Worm (Caenorhabditis elegans) whole organism, L1 larva: ENCODE data around the gene patr-1.
A peak's percentile ranks its signal among the peaks of the same experiment; 100 is the strongest.

Experiments used
- C34B4.2 ChIP-seq: sonication (generic microtip); optimal IDR thresholded peaks from 2 replicates; lab custom pipeline; 2017; ENCODE audit warnings: mild to moderate bottlenecking, missing genetic modification characterization, missing compliant biosample characterization
- alr-1 ChIP-seq: fragments of 200-800 bp; sonication (Bioruptor generic); optimal IDR thresholded peaks from 2 replicates; lab custom pipeline; 2018; ENCODE audit warnings: borderline replicate concordance, mild to moderate bottlenecking, missing genetic modification characterization, missing compliant biosample characterization
- ceh-88 ChIP-seq: fragments of 200-800 bp; sonication (Bioruptor generic); IDR thresholded peaks from 2 replicates; pipeline ENCODE4 v1.3.6; 2022; ENCODE audit warnings: missing genetic modification characterization, missing compliant biosample characterization
- ces-1 ChIP-seq: fragments of 150-350 bp; optimal IDR thresholded peaks from 2 replicates; lab custom pipeline; 2014; ENCODE audit warnings: missing biosample characterization, missing genetic modification reagents, missing genetic modification characterization
- dpl-1 ChIP-seq, 3 experiments: fragments of 150-350 bp in 2 of 3; sonication (generic microtip) in 1 of 3; optimal IDR thresholded peaks; 2 replicates each; lab custom pipeline; 2014 to 2017; ENCODE audit warnings: missing biosample characterization in 3 of 3, missing genetic modification characterization in 3 of 3, missing genetic modification reagents in 3 of 3
- efl-1 ChIP-seq, 4 experiments: fragments of 150-350 bp; optimal IDR thresholded peaks in 3 of 4; peaks in 1 of 4; 1 replicate in 1 of 4; 2 replicates in 3 of 4; lab custom pipeline; 2014; ENCODE audit warnings: missing biosample characterization in 2 of 4, missing genetic modification characterization in 2 of 4, missing genetic modification reagents in 2 of 4
- elt-2 ChIP-seq: sonication (generic microtip); optimal IDR thresholded peaks from 2 replicates; lab custom pipeline; 2016; ENCODE audit warnings: missing genetic modification characterization, mild to moderate bottlenecking, inconsistent platforms, missing compliant biosample characterization, missing genetic modification reagents
- elt-3 ChIP-seq, 6 experiments: fragments of 150-350 bp in 1 of 6; sonication (generic microtip); optimal IDR thresholded peaks; 2 replicates each; lab custom pipeline; 2017 to 2018; ENCODE audit warnings: missing biosample characterization in 6 of 6, missing genetic modification characterization in 6 of 6, inconsistent platforms in 1 of 6
- fkh-10 ChIP-seq: sonication (generic microtip); optimal IDR thresholded peaks from 2 replicates; lab custom pipeline; 2017; ENCODE audit warnings: missing biosample characterization, missing genetic modification reagents, missing genetic modification characterization
- fkh-8 ChIP-seq: sonication (generic microtip); optimal IDR thresholded peaks from 2 replicates; lab custom pipeline; 2016; ENCODE audit warnings: mild to moderate bottlenecking, missing genetic modification characterization, missing compliant biosample characterization
- hlh-17 ChIP-seq: fragments of 200-800 bp; sonication (Bioruptor generic); optimal IDR thresholded peaks from 2 replicates; lab custom pipeline; 2018; ENCODE audit warnings: missing genetic modification characterization, mild to moderate bottlenecking, missing compliant biosample characterization, moderate library complexity, borderline replicate concordance
- hpl-2 ChIP-seq: fragments of 150-350 bp; optimal IDR thresholded peaks from 2 replicates; lab custom pipeline; 2014; ENCODE audit warnings: missing biosample characterization, missing genetic modification reagents, missing genetic modification characterization
- lin-35 ChIP-seq, 2 experiments: fragments of 150-350 bp; optimal IDR thresholded peaks; 2 replicates each; lab custom pipeline; 2014; ENCODE audit warnings: missing biosample characterization in 2 of 2, missing genetic modification characterization in 2 of 2, missing genetic modification reagents in 2 of 2
- lin-39 ChIP-seq: fragments of 150-350 bp; optimal IDR thresholded peaks from 2 replicates; lab custom pipeline; 2014; ENCODE audit warnings: missing biosample characterization, missing genetic modification reagents, missing genetic modification characterization
- lir-3 ChIP-seq: sonication (generic microtip); optimal IDR thresholded peaks from 2 replicates; lab custom pipeline; 2016; ENCODE audit warnings: mild to moderate bottlenecking, missing genetic modification characterization, moderate library complexity, missing compliant biosample characterization; ENCODE audit not compliant: poor library complexity
- lsy-2 ChIP-seq, 2 experiments: fragments of 150-350 bp; optimal IDR thresholded peaks; 2 replicates each; lab custom pipeline; 2014; ENCODE audit warnings: missing biosample characterization in 2 of 2, missing genetic modification characterization in 2 of 2
- mef-2 ChIP-seq: fragments of 150-350 bp; optimal IDR thresholded peaks from 2 replicates; lab custom pipeline; 2014; ENCODE audit warnings: missing biosample characterization, missing genetic modification characterization
- mep-1 ChIP-seq: fragments of 150-350 bp; optimal IDR thresholded peaks from 2 replicates; lab custom pipeline; 2014; ENCODE audit warnings: missing biosample characterization, missing genetic modification characterization
- nhr-12 ChIP-seq: sonication (generic microtip); optimal IDR thresholded peaks from 2 replicates; lab custom pipeline; 2017; ENCODE audit warnings: missing biosample characterization, missing genetic modification characterization
- nhr-19 ChIP-seq: fragments of 200-800 bp; sonication (Bioruptor generic); conservative IDR thresholded peaks from 2 replicates; pipeline ENCODE4 v1.3.6; 2022; ENCODE audit warnings: missing genetic modification characterization, missing compliant biosample characterization
- nhr-20 ChIP-seq: sonication (generic microtip); optimal IDR thresholded peaks from 2 replicates; lab custom pipeline; 2016; ENCODE audit warnings: mild to moderate bottlenecking, missing genetic modification characterization, missing compliant biosample characterization
- nhr-71 ChIP-seq: sonication (generic microtip); optimal IDR thresholded peaks from 2 replicates; lab custom pipeline; 2016; ENCODE audit warnings: mild to moderate bottlenecking, missing genetic modification characterization, moderate library complexity, missing compliant biosample characterization
- nhr-76 ChIP-seq: sonication (generic microtip); optimal IDR thresholded peaks from 2 replicates; lab custom pipeline; 2017; ENCODE audit warnings: missing biosample characterization, missing genetic modification characterization
- nhr-85 ChIP-seq: sonication (generic microtip); peaks from one replicate; lab custom pipeline; 2016; ENCODE audit warnings: missing genetic modification characterization, inconsistent platforms, missing compliant biosample characterization
- pag-3 ChIP-seq: sonication (generic microtip); optimal IDR thresholded peaks from 2 replicates; lab custom pipeline; 2017; ENCODE audit warnings: missing genetic modification characterization, mild to moderate bottlenecking, missing compliant biosample characterization, antibody characterized with exemption, borderline replicate concordance; ENCODE audit not compliant: insufficient read depth
- sptf-1 ChIP-seq: fragments of 150-350 bp; optimal IDR thresholded peaks from 2 replicates; lab custom pipeline; 2014; ENCODE audit warnings: missing biosample characterization, missing genetic modification characterization
- tbx-2 ChIP-seq: sonication (generic microtip); optimal IDR thresholded peaks from 2 replicates; lab custom pipeline; 2016; ENCODE audit warnings: missing genetic modification characterization, missing compliant biosample characterization
- tlp-1 ChIP-seq: fragments of 150-350 bp; optimal IDR thresholded peaks from 2 replicates; lab custom pipeline; 2014; ENCODE audit warnings: missing biosample characterization, missing genetic modification characterization
- unc-62 ChIP-seq: fragments of 150-350 bp; optimal IDR thresholded peaks from 2 replicates; lab custom pipeline; 2014; ENCODE audit warnings: missing biosample characterization, missing genetic modification reagents, missing genetic modification characterization
- unc-86 ChIP-seq: sonication (generic microtip); optimal IDR thresholded peaks from 2 replicates; lab custom pipeline; 2016; ENCODE audit warnings: missing genetic modification characterization, missing compliant biosample characterization
- xbp-1 ChIP-seq: sonication (generic microtip); optimal IDR thresholded peaks from 2 replicates; lab custom pipeline; 2016; ENCODE audit warnings: missing genetic modification characterization, missing compliant biosample characterization
- zag-1 ChIP-seq: fragments of 150-350 bp; optimal IDR thresholded peaks from 2 replicates; lab custom pipeline; 2014; ENCODE audit warnings: missing biosample characterization, missing genetic modification characterization

Gene patr-1

DNA sequence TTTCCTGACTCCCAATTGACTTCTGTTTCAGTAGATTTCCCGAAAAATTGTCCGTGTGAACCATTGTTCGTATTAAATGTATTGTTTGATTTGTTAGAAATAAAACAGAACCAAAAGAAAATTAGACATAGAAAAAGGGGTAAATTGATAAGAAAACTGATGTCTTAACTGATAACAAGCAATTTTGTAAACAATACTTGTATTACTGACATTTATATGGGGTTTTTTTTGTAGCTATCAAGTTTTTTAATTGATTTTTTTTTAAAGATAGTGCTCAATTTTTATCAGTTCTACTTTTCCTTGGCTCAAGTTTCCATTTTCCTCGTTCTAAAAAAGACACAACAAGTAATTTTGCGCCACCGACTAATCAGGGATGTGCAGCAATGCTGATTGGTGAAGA lies 19.5 kb upstream of the patr-1 start:
- TF ChIP-seq elt-2 (peak; percentile 78), nhr-71 (no peak)

DNA sequence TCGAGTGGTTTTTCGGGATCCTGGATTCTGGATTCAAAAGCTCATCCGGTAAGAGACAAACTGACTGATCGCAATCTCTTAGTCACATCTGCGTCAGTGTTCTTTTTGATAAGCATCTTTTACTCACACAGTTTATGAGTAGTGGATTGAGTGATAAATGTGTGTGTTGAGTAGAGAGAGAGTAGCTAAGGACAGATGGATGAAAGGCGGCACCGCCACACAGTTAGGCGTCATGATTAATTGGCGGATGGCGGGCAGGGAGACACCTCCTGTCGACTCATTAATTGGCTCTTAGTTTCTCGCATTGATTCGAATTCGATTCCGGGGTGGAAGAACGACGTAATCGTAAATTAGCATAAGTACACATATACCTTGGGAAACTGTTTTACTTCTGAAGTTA lies 16.6 kb upstream of the patr-1 start:
- TF ChIP-seq hpl-2 (GFP tag; lab: Kevin White, UChicago) (no peak), nhr-85 (tag; lab: Kevin White, UChicago) (peak; percentile 75), mef-2 (no peak), lin-39 (tag; lab: Kevin White, UChicago) (peak; percentile 3), hlh-17 (GFP tag; lab: Kevin White, UChicago) (no peak), C34B4.2 (tag; lab: Kevin White, UChicago) (no peak), ces-1 (no peak)

DNA sequence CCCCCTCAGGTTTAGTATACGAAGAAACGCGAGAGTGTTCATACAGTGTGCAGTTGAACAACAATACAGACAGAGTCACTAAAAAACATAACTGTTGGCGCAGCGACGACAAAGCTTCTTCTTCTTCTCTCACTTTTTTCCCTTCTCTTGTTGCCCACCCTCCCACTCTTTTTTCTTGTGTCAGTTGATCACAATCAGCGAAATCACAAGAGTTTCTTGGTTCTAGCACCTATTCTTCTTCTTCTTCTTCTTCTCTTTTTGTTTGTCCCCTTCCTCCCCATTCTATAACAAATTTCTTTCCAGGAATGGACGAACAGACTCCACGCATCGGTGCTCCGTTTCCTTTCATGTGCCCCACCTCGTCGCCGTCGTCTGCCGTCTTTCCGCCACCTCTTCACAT lies 12.7 kb upstream of the patr-1 start, which contains the start of gene F43G6.4:
Gene F43G6.4, plus strand, starts transcription at position 301 of the 400 bp plus-strand sequence.
- no peak for TF ChIP-seq ceh-88 (GFP tag; lab: Robert Waterston, UW)
- no peak for TF ChIP-seq lir-3 (tag; lab: Kevin White, UChicago)
- no peak for TF ChIP-seq unc-86 (tag; lab: Kevin White, UChicago)
- TF ChIP-seq nhr-76 (tag; lab: Kevin White, UChicago), result no peak
- no peak for TF ChIP-seq nhr-20 (tag; lab: Kevin White, UChicago)
- TF ChIP-seq fkh-10 (GFP tag; lab: Kevin White, UChicago), result no peak
- TF ChIP-seq nhr-19 (GFP tag; lab: Robert Waterston, UW), result no peak
- no peak for TF ChIP-seq tbx-2
- TF ChIP-seq alr-1 (tag; lab: Kevin White, UChicago), result no peak
- no peak for TF ChIP-seq sptf-1 (tag; lab: Kevin White, UChicago)
- TF ChIP-seq unc-62, result no peak
- TF ChIP-seq dpl-1 (GFP tag; optimal IDR thresholded peaks at IDR 0.05; lab: Kevin White, UChicago), result no peak
- no peak for TF ChIP-seq fkh-8
- no peak for TF ChIP-seq efl-1 (optimal IDR thresholded peaks at IDR 0.05; lab: Kevin White, UChicago)
- TF ChIP-seq efl-1 (GFP tag; optimal IDR thresholded peaks at IDR 0.05 in 1 of 2; lab: Kevin White, UChicago), result no peak
- TF ChIP-seq mep-1, result no peak
- TF ChIP-seq xbp-1, result no peak
- no peak for TF ChIP-seq pag-3 (tag; lab: Kevin White, UChicago)
- no peak for TF ChIP-seq zag-1

DNA sequence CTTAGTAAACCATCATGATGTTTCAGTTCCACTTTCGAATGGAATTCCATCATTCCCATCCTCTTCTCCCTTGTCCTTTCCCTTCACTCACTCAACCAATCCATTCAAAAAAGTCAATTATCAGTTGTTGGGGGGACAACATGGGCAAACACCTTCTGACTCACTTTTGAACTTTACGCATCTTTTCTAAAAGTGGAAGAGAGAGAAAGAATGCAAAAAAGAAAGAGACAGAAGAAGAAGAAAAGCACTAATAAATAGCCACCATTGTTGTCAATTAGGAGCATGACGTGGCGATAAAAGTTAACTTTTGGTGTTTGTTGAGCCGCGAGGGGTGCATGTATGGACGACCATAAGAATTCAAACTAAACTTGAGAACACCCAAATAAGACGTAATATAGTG lies 10.3 kb upstream of the patr-1 start:
- TF ChIP-seq efl-1 (optimal IDR thresholded peaks at IDR 0.05; lab: Kevin White, UChicago) (no peak), efl-1 (GFP tag; optimal IDR thresholded peaks at IDR 0.05 in 1 of 2; lab: Kevin White, UChicago) (peak in 1 of 2 experiments; percentile 64), nhr-12 (tag; lab: Kevin White, UChicago) (no peak)

ce11 chrII:11782493-11782892 lies 4.8 kb upstream of the patr-1 start, which contains the start of gene F43G6.16:
Gene F43G6.16, minus strand, starts transcription at chrII:11782633.
- peak; percentile 30 to 72 (median 59) for TF ChIP-seq dpl-1 (GFP tag; optimal IDR thresholded peaks at IDR 0.05; lab: Kevin White, UChicago)
- no peak for TF ChIP-seq tlp-1
- TF ChIP-seq lin-35 (GFP tag; optimal IDR thresholded peaks at IDR 0.05; lab: Kevin White, UChicago), result peak; percentile 7 to 78
- TF ChIP-seq lsy-2 (tag; optimal IDR thresholded peaks at IDR 0.05; lab: Kevin White, UChicago), result peak; percentile 41 to 97
- no peak for TF ChIP-seq elt-3 (tag; optimal IDR thresholded peaks at IDR 0.05; lab: Kevin White, UChicago)
- no peak for TF ChIP-seq nhr-85 (tag; lab: Kevin White, UChicago)
- peak; percentile 41 to 43 for TF ChIP-seq efl-1 (optimal IDR thresholded peaks at IDR 0.05; lab: Kevin White, UChicago)
- peak; percentile 58 to 94 for TF ChIP-seq efl-1 (GFP tag; optimal IDR thresholded peaks at IDR 0.05 in 1 of 2; lab: Kevin White, UChicago)
- TF ChIP-seq, all 84 proteins: peak for 4
